Fruit fly (Drosophila melanogaster) Kc167 (cell line): ENCODE results near the gene CG17177.

Experiments
- Myc ChIP-seq: fragments of >200 bp; optimal IDR thresholded peaks from 2 replicates; lab custom pipeline; 2017; ENCODE audit warnings: missing external identifiers
- Sin3A ChIP-seq: fragments of >200 bp; optimal IDR thresholded peaks from 2 replicates; lab custom pipeline; 2018; ENCODE audit warnings: missing external identifiers
- h ChIP-seq: fragments of >200 bp; optimal IDR thresholded peaks from 3 replicates; lab custom pipeline; 2018; ENCODE audit warnings: missing external identifiers
- insv ChIP-seq: fragments of >200 bp; optimal IDR thresholded peaks from 3 replicates; lab custom pipeline; 2018; ENCODE audit warnings: missing external identifiers
- psq ChIP-seq: fragments of >200 bp; optimal IDR thresholded peaks from 2 replicates; lab custom pipeline; 2017; ENCODE audit warnings: missing external identifiers
- ttk ChIP-seq: sonication (Bioruptor generic); optimal IDR thresholded peaks from 2 replicates; lab custom pipeline; 2017; ENCODE audit warnings: missing external identifiers

CG17177 gene

dm6 chr3L:14686251-14686650, 15.2 kb downstream of the CG17177 start:
- TF ChIP-seq Sin3A (lab: Kevin White, UChicago) (no peak), ttk (lab: Kevin White, UChicago) (no peak), h (no peak), insv (lab: Kevin White, UChicago) (no peak), Myc (lab: Kevin White, UChicago) (no peak), psq (lab: Kevin White, UChicago) (no peak)

dm6 chr3L:14684468-14684867, 17.0 kb downstream of the CG17177 start, which contains the start of gene Dnaaf6:
Gene Dnaaf6, plus strand, starts transcription at chr3L:14684768.
- no peak for TF ChIP-seq Myc (lab: Kevin White, UChicago)

dm6 chr3L:14681504-14681903, 20.0 kb downstream of the CG17177 start:
- TF ChIP-seq h (no peak), ttk (lab: Kevin White, UChicago) (no peak), insv (lab: Kevin White, UChicago) (no peak)

DNA sequence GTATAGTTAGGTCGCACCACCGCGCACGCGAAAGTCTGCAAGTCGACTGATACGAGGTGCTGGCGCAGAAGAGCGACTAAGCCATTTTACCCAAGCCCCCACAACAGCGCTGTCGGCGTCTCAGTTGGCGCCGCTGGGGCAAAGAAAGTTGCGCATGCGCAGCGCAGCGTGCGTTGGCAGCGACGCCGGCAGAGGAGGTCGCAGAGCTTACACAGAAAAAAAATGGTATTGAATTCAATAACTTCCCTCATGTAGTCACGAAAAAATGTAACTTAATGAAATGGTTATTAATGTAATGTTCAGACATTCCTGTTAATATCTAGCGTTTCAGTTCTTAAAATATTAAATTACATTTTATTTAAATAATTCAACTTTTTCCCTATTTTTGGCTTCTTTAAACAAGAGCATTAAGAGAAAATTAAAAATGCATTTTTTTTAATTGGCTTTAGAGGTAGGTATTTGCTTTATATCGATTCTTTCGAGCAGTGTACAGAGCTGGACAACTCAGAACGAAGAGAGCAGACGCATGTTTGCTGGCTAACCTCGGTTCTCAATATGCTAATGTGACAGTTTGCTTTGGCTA, 23.3 kb downstream of the CG17177 start, which contains the start of gene CG4914:
Gene CG4914 (minus strand): TSS at position 51 of the 583 bp plus-strand sequence.
- TF ChIP-seq h (no peak), Sin3A (lab: Kevin White, UChicago) (no peak), Myc (lab: Kevin White, UChicago) (no peak), ttk (lab: Kevin White, UChicago) (no peak), insv (lab: Kevin White, UChicago) (no peak), psq (lab: Kevin White, UChicago) (no peak)

dm6 chr3L:14673740-14674463, 27.6 kb downstream of the CG17177 start:
- no peak for TF ChIP-seq insv (lab: Kevin White, UChicago)
- no peak for TF ChIP-seq psq (lab: Kevin White, UChicago)
- no peak for TF ChIP-seq ttk (lab: Kevin White, UChicago)
- no peak for TF ChIP-seq Sin3A (lab: Kevin White, UChicago)
- no peak for TF ChIP-seq Myc (lab: Kevin White, UChicago)

DNA sequence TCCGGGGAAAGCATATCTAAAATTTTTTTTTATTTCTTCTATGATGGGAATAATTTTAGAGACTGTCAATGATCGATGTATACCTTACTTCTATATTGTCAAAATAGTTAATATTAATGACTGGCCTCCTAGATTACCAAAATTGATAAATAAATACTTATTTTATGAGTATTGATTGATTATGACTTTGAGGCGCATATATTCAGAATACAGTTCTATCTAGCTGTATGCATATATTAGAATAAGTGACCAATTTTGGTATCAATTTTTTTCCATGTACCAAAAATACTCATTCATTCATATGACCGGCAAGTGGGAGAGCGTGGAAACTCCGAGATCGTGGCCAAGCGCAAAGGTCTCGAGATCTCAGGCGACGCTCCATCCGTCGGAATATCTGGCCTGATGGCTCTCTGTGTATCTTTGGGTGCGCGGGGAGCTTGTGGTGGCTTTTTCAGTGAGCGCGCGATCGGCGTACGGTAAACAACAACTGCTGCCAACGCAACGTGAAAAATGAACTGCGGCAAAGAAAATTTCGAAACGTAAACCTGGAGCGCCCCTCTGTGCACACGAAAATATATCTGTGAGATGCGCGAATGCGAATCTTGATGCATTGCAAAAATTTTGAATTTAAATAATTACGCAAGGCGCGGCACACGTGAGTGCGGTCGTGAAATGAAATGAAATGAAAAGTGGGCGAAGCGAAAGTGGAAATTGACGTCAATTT, 28.9 kb downstream of the CG17177 start, which contains the start of the genes CG43121 and ome:
Gene CG43121 (minus strand): TSS at position 51 of the 724 bp plus-strand sequence.
Gene ome (plus strand): TSS at position 453 of the 724 bp plus-strand sequence.
- no peak for TF ChIP-seq Sin3A (lab: Kevin White, UChicago)
- no peak for TF ChIP-seq ttk (lab: Kevin White, UChicago)
- no peak for TF ChIP-seq psq (lab: Kevin White, UChicago)
- TF ChIP-seq h, result no peak
- no peak for TF ChIP-seq Myc (lab: Kevin White, UChicago)
- no peak for TF ChIP-seq insv (lab: Kevin White, UChicago)

DNA sequence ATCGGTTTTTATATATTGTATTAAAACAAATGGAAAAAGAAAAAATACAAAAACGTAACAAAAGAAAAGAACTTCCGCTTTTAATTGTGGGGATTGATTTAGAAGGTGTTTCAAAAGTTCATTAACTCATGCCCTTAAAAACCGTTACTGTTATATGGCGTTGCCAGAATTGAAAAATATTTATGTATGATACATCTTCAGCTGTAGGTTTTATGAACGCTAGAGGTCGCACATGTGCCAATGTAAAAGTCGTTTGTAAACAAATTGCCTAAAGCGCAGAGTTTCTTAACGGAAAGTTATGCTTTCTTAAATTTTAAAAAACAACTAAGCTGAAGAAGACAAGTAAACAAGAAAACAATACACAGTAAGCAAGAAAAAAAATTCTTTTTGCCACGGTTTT, 29.9 kb downstream of the CG17177 start:
- TF ChIP-seq ttk (lab: Kevin White, UChicago), result no peak
- no peak for TF ChIP-seq h
- TF ChIP-seq psq (lab: Kevin White, UChicago), result no peak
- no peak for TF ChIP-seq Sin3A (lab: Kevin White, UChicago)
- TF ChIP-seq insv (lab: Kevin White, UChicago), result no peak
- TF ChIP-seq Myc (lab: Kevin White, UChicago), result no peak

- no peak for TF ChIP-seq Myc (lab: Kevin White, UChicago)
- TF ChIP-seq psq (lab: Kevin White, UChicago), result no peak
- no peak for TF ChIP-seq h
- no peak for TF ChIP-seq ttk (lab: Kevin White, UChicago)
- TF ChIP-seq insv (lab: Kevin White, UChicago), result no peak
- no peak for TF ChIP-seq Sin3A (lab: Kevin White, UChicago)
Observed at dm6 chr3L:14668638-14669037, 32.8 kb downstream of the CG17177 start.

dm6 chr3L:14665802-14666351, 35.6 kb downstream of the CG17177 start:
- TF ChIP-seq ttk (lab: Kevin White, UChicago), result no peak
- TF ChIP-seq Sin3A (lab: Kevin White, UChicago), result no peak
- no peak for TF ChIP-seq Myc (lab: Kevin White, UChicago)
- no peak for TF ChIP-seq h

- no peak for TF ChIP-seq Sin3A (lab: Kevin White, UChicago)
Observed at dm6 chr3L:14664390-14664789, 37.1 kb downstream of the CG17177 start.

DNA sequence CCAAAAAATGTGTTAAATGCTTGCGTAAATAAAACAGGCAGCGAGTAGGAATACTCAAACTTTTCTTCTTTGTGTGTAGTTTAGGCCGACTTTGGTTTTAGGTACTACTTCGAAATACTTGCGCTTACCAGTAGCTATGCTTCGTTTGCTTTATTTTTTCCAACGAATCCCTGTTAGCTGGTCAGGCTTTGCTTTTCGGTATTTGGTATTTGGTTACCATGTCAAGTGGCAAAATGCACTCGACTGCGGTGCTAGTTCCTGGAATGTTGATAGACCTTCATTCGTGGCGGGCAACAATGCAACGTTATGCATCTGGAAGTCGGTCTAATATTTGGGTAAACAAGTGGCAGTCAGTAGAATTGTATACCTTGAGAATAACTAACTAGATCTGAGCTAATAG, 37.7 kb downstream of the CG17177 start:
- TF ChIP-seq ttk (lab: Kevin White, UChicago) (no peak), h (no peak), insv (lab: Kevin White, UChicago) (no peak), psq (lab: Kevin White, UChicago) (no peak), Sin3A (lab: Kevin White, UChicago) (no peak), Myc (lab: Kevin White, UChicago) (no peak)
